Worm (Caenorhabditis elegans): ENCODE data around the gene Y47D7A.7.
A peak's percentile ranks its signal among the peaks of the same experiment; 100 is the strongest.

The Y47D7A.7 gene

ce11 chrV:4419767-4420322, at the start of gene Y47D7A.7, which contains the start of gene Y47D7A.2:
Gene Y47D7A.7, minus strand, starts transcription at chrV:4419867.
Gene Y47D7A.2, plus strand, starts transcription at chrV:4420272.
- no peak for TF ChIP-seq sptf-2 (GFP tag; optimal IDR thresholded peaks at IDR 0.05)
- no peak for TF ChIP-seq lin-35 (GFP tag; optimal IDR thresholded peaks at IDR 0.05)
- TF ChIP-seq F55B11.4 (tag; optimal IDR thresholded peaks at IDR 0.05; ENCODE audit: borderline replicate concordance, insufficient read depth), result no peak
- TF ChIP-seq C06A6.2 (GFP tag; conservative IDR thresholded peaks at IDR 0.05), result no peak
- TF ChIP-seq F39B2.1 (GFP tag; IDR thresholded peaks at IDR 0.05), result no peak
- TF ChIP-seq ztf-22 (GFP tag; optimal IDR thresholded peaks at IDR 0.05), result no peak
- TF ChIP-seq Y53F4B.3 (GFP tag; IDR thresholded peaks at IDR 0.05), result no peak
- TF ChIP-seq efl-1 (GFP tag; optimal IDR thresholded peaks at IDR 0.05), result no peak
- TF ChIP-seq snpc-1.1 (tag; optimal IDR thresholded peaks at IDR 0.05; ENCODE audit: insufficient read depth), result no peak
- TF ChIP-seq unc-62 (GFP tag; optimal IDR thresholded peaks at IDR 0.05), result no peak
- TF ChIP-seq lin-40 (tag; optimal IDR thresholded peaks at IDR 0.05), result no peak
- no peak for TF ChIP-seq tbp1 (GFP tag; optimal IDR thresholded peaks at IDR 0.05)
- no peak for TF ChIP-seq K11D2.4 (GFP tag; IDR thresholded peaks at IDR 0.05)
- TF ChIP-seq snpc-3.4 (tag; optimal IDR thresholded peaks at IDR 0.05), result no peak
- TF ChIP-seq tbx-9 (tag; optimal IDR thresholded peaks at IDR 0.05; ENCODE audit: borderline replicate concordance), result no peak
- no peak for TF ChIP-seq ztf-18 (tag; optimal IDR thresholded peaks at IDR 0.05)
- no peak for TF ChIP-seq lsy-27 (tag; optimal IDR thresholded peaks at IDR 0.05; ENCODE audit: borderline replicate concordance, insufficient read depth)
- TF ChIP-seq mel-28 (tag; optimal IDR thresholded peaks at IDR 0.05; ENCODE audit: borderline replicate concordance), result no peak

DNA sequence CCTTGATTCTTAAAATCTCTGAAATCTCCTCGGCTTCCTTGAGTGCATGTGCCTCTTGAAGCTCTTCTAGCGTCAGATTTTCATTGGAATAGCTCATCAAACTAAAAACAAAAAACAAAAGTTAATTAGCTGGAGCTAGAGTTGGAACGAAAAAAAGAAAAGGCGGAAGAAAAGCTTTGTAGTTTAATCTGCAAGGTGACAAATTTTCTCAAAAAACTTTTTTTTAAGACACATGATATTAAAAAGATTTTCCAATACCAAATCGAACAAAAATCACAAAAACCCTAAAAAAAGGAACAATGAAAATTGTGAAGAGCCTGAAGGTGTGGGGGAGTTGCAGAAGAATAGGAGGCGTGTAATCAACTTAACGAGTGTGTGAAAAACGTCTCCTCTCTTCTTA, 35.0 kb upstream of the Y47D7A.7 start, which contains the start of gene gnrr-5:
Gene gnrr-5, minus strand, starts transcription at position 101 of the 400 bp plus-strand sequence.
- TF ChIP-seq nhr-120 (GFP tag; IDR thresholded peaks at IDR 0.05) (no peak), F22D6.2 (tag; optimal IDR thresholded peaks at IDR 0.05) (no peak), F37B4.10 (GFP tag; IDR thresholded peaks at IDR 0.05) (no peak), pha-4 (tag; optimal IDR thresholded peaks at IDR 0.05) (no peak), ama-1 (optimal IDR thresholded peaks at IDR 0.05) (no peak), ama-1 (GFP tag; optimal IDR thresholded peaks at IDR 0.05) (no peak), egrh-3 (GFP tag; IDR thresholded peaks at IDR 0.05) (no peak), F57C9.4 (tag; optimal IDR thresholded peaks at IDR 0.05) (no peak), B0261.1 (tag; optimal IDR thresholded peaks at IDR 0.05) (no peak), lin-35 (GFP tag; optimal IDR thresholded peaks at IDR 0.05) (no peak), fkh-3 (tag; optimal IDR thresholded peaks at IDR 0.05) (no peak)

DNA sequence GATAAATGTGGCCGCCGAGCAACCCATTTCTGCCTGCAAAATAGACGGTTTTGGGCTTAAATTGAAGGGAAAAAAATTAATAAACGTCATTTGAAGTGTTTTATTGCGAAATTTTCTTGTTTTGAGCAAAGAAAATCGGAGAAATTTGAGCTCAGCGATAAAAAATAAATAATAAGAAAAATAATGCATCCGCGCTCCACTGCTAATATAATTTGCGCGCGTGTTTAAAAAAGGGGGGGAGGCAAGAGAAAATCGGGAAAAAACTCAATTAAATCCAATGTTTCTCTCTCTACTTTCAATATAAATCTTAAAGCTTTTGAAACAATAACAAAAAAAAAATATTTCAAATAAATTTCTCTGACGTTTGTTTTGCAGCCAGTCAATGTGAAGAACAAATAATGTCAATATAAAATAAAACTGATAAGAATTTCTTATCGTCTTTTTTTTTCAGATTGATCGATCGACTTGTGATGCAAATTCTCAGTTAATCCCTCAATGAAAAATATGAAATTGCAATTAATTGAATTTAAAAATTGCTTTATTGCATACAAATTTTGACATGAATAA, 30.9 kb upstream of the Y47D7A.7 start, which contains the start of gene rft-2:
Gene rft-2, minus strand, starts transcription at position 41 of the 567 bp plus-strand sequence.
- no peak for TF ChIP-seq C17E4.6 (GFP tag; IDR thresholded peaks at IDR 0.05)
- peak; percentile 20 for TF ChIP-seq snpc-1.1 (tag; optimal IDR thresholded peaks at IDR 0.05; ENCODE audit: insufficient read depth)
- TF ChIP-seq nhr-80 (tag; optimal IDR thresholded peaks at IDR 0.05), result peak; percentile 19
- no peak for TF ChIP-seq ztf-3 (GFP tag; optimal IDR thresholded peaks at IDR 0.05)
- TF ChIP-seq rcor-1 (GFP tag; IDR thresholded peaks at IDR 0.05), result no peak
- TF ChIP-seq lin-40 (tag; optimal IDR thresholded peaks at IDR 0.05), result peak; percentile 42
- TF ChIP-seq attf-5 (GFP tag; optimal IDR thresholded peaks at IDR 0.05), result peak; percentile 25
- TF ChIP-seq mcd-1 (GFP tag; IDR thresholded peaks at IDR 0.05), result peak; percentile 94
- TF ChIP-seq F57A8.1 (GFP tag; optimal IDR thresholded peaks at IDR 0.05), result no peak
- TF ChIP-seq F23B12.7 (tag; optimal IDR thresholded peaks at IDR 0.05; ENCODE audit: insufficient read depth), result peak; percentile 15
- TF ChIP-seq lsl-1 (GFP tag; optimal IDR thresholded peaks at IDR 0.05), result peak; percentile 40
- peak; percentile 87 for TF ChIP-seq dpl-1 (GFP tag; optimal IDR thresholded peaks at IDR 0.05)
- TF ChIP-seq bed-1 (GFP tag; IDR thresholded peaks at IDR 0.05), result no peak
- peak; percentile 41; the same call in 1 of the 2 replicates for TF ChIP-seq nfyb-1 (GFP tag; IDR thresholded peaks at IDR 0.05)
- peak; percentile 91 for TF ChIP-seq lin-54 (GFP tag; optimal IDR thresholded peaks at IDR 0.05)
- TF ChIP-seq lin-35 (GFP tag; optimal IDR thresholded peaks at IDR 0.05), result peak; percentile 56 to 92 (median 72)
- TF ChIP-seq efl-1 (GFP tag; optimal IDR thresholded peaks at IDR 0.05), result peak; percentile 79
- no peak for TF ChIP-seq ztf-28 (GFP tag; IDR thresholded peaks at IDR 0.05)
- TF ChIP-seq dox-1 (GFP tag; IDR thresholded peaks at IDR 0.05), result 0 out of 2 replicates have a peak, but pooled peaks have one; percentile 26
- TF ChIP-seq madf-10 (tag; optimal IDR thresholded peaks at IDR 0.05), result no peak
